Worm (Caenorhabditis elegans) whole organism, L1 larva: ENCODE results near the gene srt-15.

Experiments
- C04F5.9 ChIP-seq: sonication (generic microtip); optimal IDR thresholded peaks from 2 replicates; lab custom pipeline; 2016; ENCODE audit warnings: missing genetic modification characterization, missing compliant biosample characterization
- ceh-82 ChIP-seq, 3 experiments: fragments of 150-350 bp in 1 of 3; sonication (generic microtip) in 2 of 3; optimal IDR thresholded peaks; 2 replicates each; lab custom pipeline; 2014 to 2017; ENCODE audit warnings: missing biosample characterization in 3 of 3, missing genetic modification characterization in 3 of 3
- fos-1 ChIP-seq: fragments of 150-350 bp; optimal IDR thresholded peaks from 2 replicates; lab custom pipeline; 2014; ENCODE audit warnings: missing biosample characterization, missing genetic modification characterization
- lsy-2 ChIP-seq, 2 experiments: fragments of 150-350 bp; optimal IDR thresholded peaks; 2 replicates each; lab custom pipeline; 2014; ENCODE audit warnings: missing biosample characterization in 2 of 2, missing genetic modification characterization in 2 of 2
- mdl-1 ChIP-seq, 2 experiments: fragments of 150-350 bp; optimal IDR thresholded peaks; 2 replicates each; lab custom pipeline; 2014 to 2017; ENCODE audit warnings: missing biosample characterization in 2 of 2, missing genetic modification characterization in 2 of 2, inconsistent platforms in 1 of 2
- mep-1 ChIP-seq: fragments of 150-350 bp; optimal IDR thresholded peaks from 2 replicates; lab custom pipeline; 2014; ENCODE audit warnings: missing biosample characterization, missing genetic modification characterization
- nhr-12 ChIP-seq: sonication (generic microtip); optimal IDR thresholded peaks from 2 replicates; lab custom pipeline; 2017; ENCODE audit warnings: missing biosample characterization, missing genetic modification characterization
- nhr-237 ChIP-seq: fragments of 150-350 bp; optimal IDR thresholded peaks from 2 replicates; lab custom pipeline; 2014; ENCODE audit warnings: missing biosample characterization, missing genetic modification characterization
- nhr-28 ChIP-seq: fragments of 150-350 bp; optimal IDR thresholded peaks from 2 replicates; lab custom pipeline; 2014; ENCODE audit warnings: missing biosample characterization, missing genetic modification characterization
- nhr-90 ChIP-seq: sonication (generic microtip); optimal IDR thresholded peaks from 2 replicates; lab custom pipeline; 2016; ENCODE audit warnings: mild to moderate bottlenecking, missing genetic modification characterization, missing compliant biosample characterization; ENCODE audit not compliant: poor library complexity
- skn-1 ChIP-seq: fragments of 150-350 bp; optimal IDR thresholded peaks from 2 replicates; lab custom pipeline; 2014; ENCODE audit warnings: missing biosample characterization, missing genetic modification characterization
- unc-86 ChIP-seq: sonication (generic microtip); optimal IDR thresholded peaks from 2 replicates; lab custom pipeline; 2016; ENCODE audit warnings: missing genetic modification characterization, missing compliant biosample characterization
- zip-4 ChIP-seq: fragments of 200-800 bp; sonication (Bioruptor generic); optimal IDR thresholded peaks from 2 replicates; lab custom pipeline; 2018; ENCODE audit warnings: mild to moderate bottlenecking, missing genetic modification characterization, moderate library complexity, missing compliant biosample characterization

- TF ChIP-seq mdl-1 (tag; optimal IDR thresholded peaks at IDR 0.05; lab: Kevin White, UChicago) (no peak), zip-4 (GFP tag; lab: Kevin White, UChicago) (no peak), unc-86 (tag; lab: Kevin White, UChicago) (no peak), mep-1 (tag; lab: Kevin White, UChicago) (no peak), nhr-237 (tag; lab: Kevin White, UChicago) (no peak), nhr-12 (tag; lab: Kevin White, UChicago) (no peak), fos-1 (tag; lab: Kevin White, UChicago) (no peak), nhr-90 (tag; lab: Kevin White, UChicago) (no peak), ceh-82 (tag; optimal IDR thresholded peaks at IDR 0.05; lab: Kevin White, UChicago) (no peak), skn-1 (tag; lab: Kevin White, UChicago) (no peak), lsy-2 (tag; optimal IDR thresholded peaks at IDR 0.05; lab: Kevin White, UChicago) (no peak), nhr-28 (no peak), C04F5.9 (tag; lab: Kevin White, UChicago) (no peak)
Measured at ce11 chrV:3046364-3046763, 15.6 kb downstream of the srt-15 start.
